Worm (Caenorhabditis elegans): ENCODE results near the gene mig-23.

Gene mig-23

DNA sequence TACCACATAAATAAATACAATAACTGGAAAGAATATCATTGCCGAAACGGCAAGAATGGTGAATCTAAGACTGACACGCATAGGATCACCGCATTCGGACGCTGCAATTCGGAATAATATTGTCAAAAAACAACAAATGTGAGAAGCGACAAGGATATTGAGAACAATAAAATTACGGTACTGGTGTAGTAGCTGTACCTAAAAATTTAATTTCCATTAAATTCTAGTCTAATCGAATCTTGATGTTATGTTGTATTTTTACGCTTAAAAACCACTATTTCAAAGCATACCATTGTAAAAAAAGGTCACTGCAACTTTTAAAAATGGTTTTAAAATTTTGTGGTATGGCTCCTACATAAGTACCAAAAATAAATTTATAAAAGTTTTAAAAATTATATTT lies at the start of gene mig-23:
Gene mig-23 (minus strand): TSS at position 101 of the 400 bp plus-strand sequence.
- no peak for TF ChIP-seq ceh-30 (tag; optimal IDR thresholded peaks at IDR 0.05)
- TF ChIP-seq unc-86 (tag; optimal IDR thresholded peaks at IDR 0.05), result no peak
- TF ChIP-seq lim-6 (tag; optimal IDR thresholded peaks at IDR 0.05), result no peak
- no peak for TF ChIP-seq zip-5 (tag; optimal IDR thresholded peaks at IDR 0.05)
- no peak for TF ChIP-seq syd-9 (tag; optimal IDR thresholded peaks at IDR 0.05)
- no peak for TF ChIP-seq ceh-24 (tag; optimal IDR thresholded peaks at IDR 0.05)
- TF ChIP-seq ama-1 (optimal IDR thresholded peaks at IDR 0.05), result no peak
- no peak for TF ChIP-seq F13H6.1 (tag; optimal IDR thresholded peaks at IDR 0.05)
- TF ChIP-seq unc-3 (GFP tag; conservative IDR thresholded peaks at IDR 0.05), result no peak
- TF ChIP-seq unc-3 (tag; optimal IDR thresholded peaks at IDR 0.05), result no peak
- TF ChIP-seq fkh-6 (tag; optimal IDR thresholded peaks at IDR 0.05), result no peak
- no peak for TF ChIP-seq ahr-1 (tag; optimal IDR thresholded peaks at IDR 0.05)
- TF ChIP-seq rnt-1 (tag; optimal IDR thresholded peaks at IDR 0.05), result no peak
- TF ChIP-seq ttx-3 (tag; optimal IDR thresholded peaks at IDR 0.05), result no peak

ce11 chrX:5995613-5996206 lies 47.0 kb upstream of the mig-23 start, which contains the start of gene inx-3:
Gene inx-3 (plus strand): TSS chrX:5996156.
- TF ChIP-seq pat-9 (tag; optimal IDR thresholded peaks at IDR 0.05), result no peak
- peak; percentile 63 for TF ChIP-seq tbx-2 (tag; optimal IDR thresholded peaks at IDR 0.05)
- TF ChIP-seq ref-2 (tag; optimal IDR thresholded peaks at IDR 0.05), result peak; percentile 38
- no peak for TF ChIP-seq elt-4 (tag; optimal IDR thresholded peaks at IDR 0.05)
- TF ChIP-seq unc-3 (GFP tag; conservative IDR thresholded peaks at IDR 0.05), result no peak
- no peak for TF ChIP-seq unc-3 (tag; optimal IDR thresholded peaks at IDR 0.05)
- peak; percentile 32 for TF ChIP-seq hlh-6 (tag; optimal IDR thresholded peaks at IDR 0.05)
- peak; percentile 24 for TF ChIP-seq C08G9.2 (tag; optimal IDR thresholded peaks at IDR 0.05)
- TF ChIP-seq ceh-31 (tag; optimal IDR thresholded peaks at IDR 0.05), result peak; percentile 43
- TF ChIP-seq eyg-1 (tag; optimal IDR thresholded peaks at IDR 0.05), result peak; percentile 40
- peak; percentile 56 for TF ChIP-seq ceh-34 (tag; optimal IDR thresholded peaks at IDR 0.05)
- TF ChIP-seq hlh-15 (tag; optimal IDR thresholded peaks at IDR 0.05), result no peak
- no peak for TF ChIP-seq C38D4.7 (GFP tag; optimal IDR thresholded peaks at IDR 0.05)
- TF ChIP-seq nhr-232 (tag; optimal IDR thresholded peaks at IDR 0.05), result peak; percentile 24
- peak; percentile 29 for TF ChIP-seq syd-9 (tag; optimal IDR thresholded peaks at IDR 0.05)
- no peak for TF ChIP-seq pha-2 (tag; optimal IDR thresholded peaks at IDR 0.05)
- TF ChIP-seq ceh-2 (tag; optimal IDR thresholded peaks at IDR 0.05), result peak; percentile 17
- TF ChIP-seq sdc-2 (tag; optimal IDR thresholded peaks at IDR 0.05), result peak; percentile 42
- peak; percentile 48 for TF ChIP-seq T23F11.4 (GFP tag; optimal IDR thresholded peaks at IDR 0.05)
- TF ChIP-seq hlh-8 (tag; optimal IDR thresholded peaks at IDR 0.05), result peak; percentile 22

ce11 chrX:5994004-5994403 lies 45.3 kb upstream of the mig-23 start:
- TF ChIP-seq elt-4 (tag; optimal IDR thresholded peaks at IDR 0.05) (no peak), lim-6 (tag; optimal IDR thresholded peaks at IDR 0.05) (no peak), sox-2 (GFP tag; IDR thresholded peaks at IDR 0.05) (peak; percentile 66)

DNA sequence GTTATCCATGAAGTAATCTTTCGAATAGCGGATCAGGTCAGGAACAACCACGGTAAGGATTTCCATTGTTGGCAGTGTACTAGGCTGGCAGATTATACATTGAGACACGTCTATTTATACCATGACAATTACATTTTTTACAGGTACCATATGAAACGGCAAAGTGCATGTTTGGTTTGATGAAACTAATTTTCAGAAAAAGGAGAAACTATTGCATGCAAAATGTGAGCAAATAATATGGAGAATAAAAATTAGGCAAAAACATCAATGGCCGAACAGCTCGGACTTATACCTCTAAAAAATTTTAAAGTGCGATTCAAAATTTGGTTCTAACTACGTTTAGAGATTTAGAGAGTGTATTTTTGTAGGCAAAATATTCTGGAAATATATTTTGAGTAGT lies 44.1 kb upstream of the mig-23 start, which contains the start of gene F22F4.5:
Gene F22F4.5 (minus strand): TSS at position 101 of the 400 bp plus-strand sequence.
- TF ChIP-seq nhr-11 (tag; optimal IDR thresholded peaks at IDR 0.05) (no peak), nhr-232 (tag; optimal IDR thresholded peaks at IDR 0.05) (no peak), ceh-48 (tag; optimal IDR thresholded peaks at IDR 0.05) (no peak)

DNA sequence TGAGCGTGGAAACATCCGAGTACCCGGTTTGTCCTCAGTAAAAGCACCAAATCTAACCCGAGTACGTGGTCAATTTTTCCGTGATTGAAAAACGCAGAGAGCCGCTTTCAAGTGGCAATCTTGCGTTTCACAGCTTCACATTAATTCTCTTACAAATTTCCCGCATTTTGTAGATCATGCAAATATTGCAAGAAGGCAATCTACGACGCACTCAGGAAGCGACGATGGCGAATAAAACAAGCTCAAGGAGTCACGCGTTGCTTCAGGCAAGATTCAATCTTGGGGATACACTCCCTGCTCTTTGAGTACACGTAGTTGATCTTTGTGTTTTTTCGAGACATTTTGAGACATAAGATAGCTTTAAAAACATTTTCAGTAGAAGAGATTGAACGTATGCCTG lies 39.2 kb upstream of the mig-23 start:
- TF ChIP-seq ceh-45 (GFP tag; IDR thresholded peaks at IDR 0.05) (no peak), ceh-24 (tag; optimal IDR thresholded peaks at IDR 0.05) (no peak), fax-1 (tag; optimal IDR thresholded peaks at IDR 0.05) (no peak), unc-86 (tag; optimal IDR thresholded peaks at IDR 0.05) (no peak), fkh-10 (GFP tag; optimal IDR thresholded peaks at IDR 0.05) (no peak), unc-55 (GFP tag; optimal IDR thresholded peaks at IDR 0.05) (no peak), che-1 (tag; optimal IDR thresholded peaks at IDR 0.05) (no peak), C38D4.7 (GFP tag; optimal IDR thresholded peaks at IDR 0.05) (no peak), hlh-6 (tag; optimal IDR thresholded peaks at IDR 0.05) (no peak), ceh-19 (GFP tag; optimal IDR thresholded peaks at IDR 0.05) (no peak)
